Worm (Caenorhabditis elegans) whole organism, L2 larva: ENCODE data around the gene Y45F10C.1.

Experiments used
- alr-1 ChIP-seq: fragments of 150-350 bp; optimal IDR thresholded peaks from 2 replicates; lab custom pipeline; 2014; ENCODE audit warnings: missing biosample characterization, missing genetic modification characterization
- ama-1 ChIP-seq: fragments of 150-350 bp; optimal IDR thresholded peaks from 2 replicates; lab custom pipeline; 2018; ENCODE audit warnings: inconsistent platforms
- lin-13 ChIP-seq: fragments of 150-350 bp; optimal IDR thresholded peaks from 2 replicates; lab custom pipeline; 2014; ENCODE audit warnings: missing biosample characterization, missing genetic modification reagents, missing genetic modification characterization
- mdl-1 ChIP-seq, 2 experiments: fragments of 150-350 bp in 1 of 2; sonication (generic microtip) in 1 of 2; optimal IDR thresholded peaks; 2 replicates each; lab custom pipeline; 2017; ENCODE audit warnings: missing biosample characterization in 2 of 2, missing genetic modification characterization in 2 of 2
- zag-1 ChIP-seq: fragments of 150-350 bp; optimal IDR thresholded peaks from 2 replicates; lab custom pipeline; 2014; ENCODE audit warnings: missing biosample characterization, missing genetic modification characterization

DNA sequence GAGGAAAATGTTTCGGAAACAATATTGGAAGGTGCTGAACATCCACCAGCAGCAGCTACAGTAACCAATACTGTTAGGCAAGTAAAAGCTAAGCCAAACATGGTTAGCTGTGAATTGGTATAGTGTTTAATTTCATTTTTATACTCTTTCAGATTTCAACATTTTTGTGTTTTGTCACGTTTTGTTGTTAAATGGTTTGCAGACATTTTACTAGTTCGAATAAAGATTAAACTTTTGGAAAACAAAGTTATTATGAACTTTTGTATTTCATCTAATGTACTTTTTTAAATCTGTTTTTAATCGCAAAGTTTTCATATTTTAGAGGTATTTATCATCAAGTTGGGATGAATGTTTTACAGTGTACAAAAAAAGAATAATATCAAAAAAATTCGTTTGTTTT is 9.1 kb downstream of the Y45F10C.1 start, which contains the start of gene C08F11.17:
- TF ChIP-seq zag-1 (tag; lab: Kevin White, UChicago) (no peak), ama-1 (lab: Kevin White, UChicago) (no peak), lin-13 (GFP tag; lab: Kevin White, UChicago) (no peak), mdl-1 (tag; optimal IDR thresholded peaks at IDR 0.05; lab: Kevin White, UChicago) (no peak), alr-1 (tag; lab: Kevin White, UChicago) (no peak)
